Worm (Caenorhabditis elegans): ENCODE results near the gene kin-21.

- TF ChIP-seq nhr-77 (tag; optimal IDR thresholded peaks at IDR 0.05): no peak
- TF ChIP-seq snpc-4 (tag; optimal IDR thresholded peaks at IDR 0.05): no peak
Observed at ce11 chrIV:9846574-9846973, 13.9 kb downstream of the kin-21 start, which contains the start of gene K07F5.6.

All from whole organism, L3 larva.